Worm (Caenorhabditis elegans) whole organism, L1 larva: ENCODE measurements around the gene C31C9.9.

Experiments used
- C04F5.9 ChIP-seq: sonication (generic microtip); optimal IDR thresholded peaks from 2 replicates; lab custom pipeline; 2016; ENCODE audit warnings: missing genetic modification characterization, missing compliant biosample characterization
- C16A3.4 ChIP-seq: fragments of 150-350 bp; optimal IDR thresholded peaks from 2 replicates; lab custom pipeline; 2014; ENCODE audit warnings: missing biosample characterization, missing genetic modification characterization
- F16B12.6 ChIP-seq: fragments of 150-350 bp; optimal IDR thresholded peaks from 2 replicates; lab custom pipeline; 2014; ENCODE audit warnings: missing biosample characterization, missing genetic modification characterization
- aha-1 ChIP-seq: fragments of 150-350 bp; optimal IDR thresholded peaks from 2 replicates; lab custom pipeline; 2014; ENCODE audit warnings: missing biosample characterization, missing genetic modification characterization
- ama-1 ChIP-seq: fragments of 150-350 bp; optimal IDR thresholded peaks from 2 replicates; lab custom pipeline; 2014
- blmp-1 ChIP-seq: fragments of 150-350 bp; optimal IDR thresholded peaks from 2 replicates; lab custom pipeline; 2014; ENCODE audit warnings: missing biosample characterization, missing genetic modification characterization
- ceh-63 ChIP-seq: fragments of 200-800 bp; sonication (Bioruptor generic); optimal IDR thresholded peaks from 2 replicates; lab custom pipeline; 2018; ENCODE audit warnings: mild to moderate bottlenecking, missing genetic modification characterization, missing compliant biosample characterization
- ceh-8 ChIP-seq: fragments of 200-800 bp; sonication (Bioruptor generic); optimal IDR thresholded peaks from 2 replicates; lab custom pipeline; 2018; ENCODE audit warnings: mild to moderate bottlenecking, missing genetic modification characterization, moderate library complexity, missing compliant biosample characterization
- ceh-82 ChIP-seq, 3 experiments: fragments of 150-350 bp in 1 of 3; sonication (generic microtip) in 2 of 3; optimal IDR thresholded peaks; 2 replicates each; lab custom pipeline; 2014 to 2017; ENCODE audit warnings: missing biosample characterization in 3 of 3, missing genetic modification characterization in 3 of 3
- ceh-88 ChIP-seq: fragments of 200-800 bp; sonication (Bioruptor generic); IDR thresholded peaks from 2 replicates; pipeline ENCODE4 v1.3.6; 2022; ENCODE audit warnings: missing genetic modification characterization, missing compliant biosample characterization
- ceh-90 ChIP-seq: sonication (generic microtip); optimal IDR thresholded peaks from 2 replicates; lab custom pipeline; 2016; ENCODE audit warnings: missing genetic modification characterization, missing compliant biosample characterization
- dpl-1 ChIP-seq, 3 experiments: fragments of 150-350 bp in 2 of 3; sonication (generic microtip) in 1 of 3; optimal IDR thresholded peaks; 2 replicates each; lab custom pipeline; 2014 to 2017; ENCODE audit warnings: missing biosample characterization in 3 of 3, missing genetic modification characterization in 3 of 3, missing genetic modification reagents in 3 of 3
- efl-1 ChIP-seq, 4 experiments: fragments of 150-350 bp; optimal IDR thresholded peaks in 3 of 4; peaks in 1 of 4; 1 replicate in 1 of 4; 2 replicates in 3 of 4; lab custom pipeline; 2014; ENCODE audit warnings: missing biosample characterization in 2 of 4, missing genetic modification characterization in 2 of 4, missing genetic modification reagents in 2 of 4
- egl-27 ChIP-seq, 2 experiments: fragments of 150-350 bp in 1 of 2; sonication (generic microtip); optimal IDR thresholded peaks; 3 replicates each; lab custom pipeline; 2017 to 2018; ENCODE audit warnings: missing biosample characterization in 2 of 2, missing genetic modification characterization in 2 of 2, missing genetic modification reagents in 2 of 2
- ets-5 ChIP-seq: fragments of 200-800 bp; sonication (Bioruptor generic); IDR thresholded peaks from 2 replicates; pipeline ENCODE4 v1.3.6; 2022; ENCODE audit warnings: missing genetic modification characterization, missing compliant biosample characterization
- grh-1 ChIP-seq: fragments of 200-800 bp; sonication (Bioruptor generic); IDR thresholded peaks from 2 replicates; pipeline ENCODE4 v1.3.6; 2022; ENCODE audit warnings: missing genetic modification reagents, missing genetic modification characterization, missing compliant biosample characterization
- isw-1 ChIP-seq: fragments of 200-800 bp; sonication (Bioruptor generic); IDR thresholded peaks from 2 replicates; pipeline ENCODE4 v1.3.6; 2022; ENCODE audit warnings: missing genetic modification characterization, missing compliant biosample characterization
- lin-13 ChIP-seq: fragments of 150-350 bp; optimal IDR thresholded peaks from 2 replicates; lab custom pipeline; 2014; ENCODE audit warnings: missing biosample characterization, missing genetic modification reagents, missing genetic modification characterization
- lin-14 ChIP-seq: fragments of 200-800 bp; sonication (Bioruptor generic); optimal IDR thresholded peaks from 2 replicates; lab custom pipeline; 2018; ENCODE audit warnings: mild to moderate bottlenecking, missing genetic modification characterization, moderate library complexity, missing compliant biosample characterization
- lin-35 ChIP-seq, 2 experiments: fragments of 150-350 bp; optimal IDR thresholded peaks; 2 replicates each; lab custom pipeline; 2014; ENCODE audit warnings: missing biosample characterization in 2 of 2, missing genetic modification characterization in 2 of 2, missing genetic modification reagents in 2 of 2
- lin-39 ChIP-seq: fragments of 150-350 bp; optimal IDR thresholded peaks from 2 replicates; lab custom pipeline; 2014; ENCODE audit warnings: missing biosample characterization, missing genetic modification reagents, missing genetic modification characterization
- lir-3 ChIP-seq: sonication (generic microtip); optimal IDR thresholded peaks from 2 replicates; lab custom pipeline; 2016; ENCODE audit warnings: mild to moderate bottlenecking, missing genetic modification characterization, moderate library complexity, missing compliant biosample characterization; ENCODE audit not compliant: poor library complexity
- lsy-2 ChIP-seq, 2 experiments: fragments of 150-350 bp; optimal IDR thresholded peaks; 2 replicates each; lab custom pipeline; 2014; ENCODE audit warnings: missing biosample characterization in 2 of 2, missing genetic modification characterization in 2 of 2
- mdl-1 ChIP-seq, 2 experiments: fragments of 150-350 bp; optimal IDR thresholded peaks; 2 replicates each; lab custom pipeline; 2014 to 2017; ENCODE audit warnings: missing biosample characterization in 2 of 2, missing genetic modification characterization in 2 of 2, inconsistent platforms in 1 of 2
- mef-2 ChIP-seq: fragments of 150-350 bp; optimal IDR thresholded peaks from 2 replicates; lab custom pipeline; 2014; ENCODE audit warnings: missing biosample characterization, missing genetic modification characterization
- nhr-11 ChIP-seq: fragments of 150-350 bp; optimal IDR thresholded peaks from 2 replicates; lab custom pipeline; 2014; ENCODE audit warnings: missing biosample characterization, missing genetic modification characterization
- nhr-20 ChIP-seq: sonication (generic microtip); optimal IDR thresholded peaks from 2 replicates; lab custom pipeline; 2016; ENCODE audit warnings: mild to moderate bottlenecking, missing genetic modification characterization, missing compliant biosample characterization
- nhr-28 ChIP-seq: fragments of 150-350 bp; optimal IDR thresholded peaks from 2 replicates; lab custom pipeline; 2014; ENCODE audit warnings: missing biosample characterization, missing genetic modification characterization
- nhr-47 ChIP-seq: sonication (generic microtip); optimal IDR thresholded peaks from 2 replicates; lab custom pipeline; 2016; ENCODE audit warnings: mild to moderate bottlenecking, missing genetic modification characterization, moderate library complexity, missing compliant biosample characterization
- nhr-71 ChIP-seq: sonication (generic microtip); optimal IDR thresholded peaks from 2 replicates; lab custom pipeline; 2016; ENCODE audit warnings: mild to moderate bottlenecking, missing genetic modification characterization, moderate library complexity, missing compliant biosample characterization
- nhr-77 ChIP-seq: fragments of 150-350 bp; optimal IDR thresholded peaks from 2 replicates; lab custom pipeline; 2014; ENCODE audit warnings: missing biosample characterization, missing genetic modification characterization
- nhr-85 ChIP-seq: sonication (generic microtip); peaks from one replicate; lab custom pipeline; 2016; ENCODE audit warnings: missing genetic modification characterization, inconsistent platforms, missing compliant biosample characterization
- nhr-90 ChIP-seq: sonication (generic microtip); optimal IDR thresholded peaks from 2 replicates; lab custom pipeline; 2016; ENCODE audit warnings: mild to moderate bottlenecking, missing genetic modification characterization, missing compliant biosample characterization; ENCODE audit not compliant: poor library complexity
- pag-3 ChIP-seq: sonication (generic microtip); optimal IDR thresholded peaks from 2 replicates; lab custom pipeline; 2017; ENCODE audit warnings: missing genetic modification characterization, mild to moderate bottlenecking, missing compliant biosample characterization, antibody characterized with exemption, borderline replicate concordance; ENCODE audit not compliant: insufficient read depth
- pax-3 ChIP-seq: fragments of 200-800 bp; sonication (Bioruptor generic); optimal IDR thresholded peaks from 2 replicates; lab custom pipeline; 2018; ENCODE audit warnings: mild to moderate bottlenecking, missing genetic modification characterization, moderate library complexity, missing compliant biosample characterization
- skn-1 ChIP-seq: fragments of 150-350 bp; optimal IDR thresholded peaks from 2 replicates; lab custom pipeline; 2014; ENCODE audit warnings: missing biosample characterization, missing genetic modification characterization
- snpc-4 ChIP-seq: fragments of 150-350 bp; optimal IDR thresholded peaks from 2 replicates; lab custom pipeline; 2014; ENCODE audit warnings: missing biosample characterization, missing genetic modification characterization
- snu-23 ChIP-seq: sonication (generic microtip); optimal IDR thresholded peaks from 2 replicates; lab custom pipeline; 2016; ENCODE audit warnings: missing genetic modification characterization, missing compliant biosample characterization
- sptf-1 ChIP-seq: fragments of 150-350 bp; optimal IDR thresholded peaks from 2 replicates; lab custom pipeline; 2014; ENCODE audit warnings: missing biosample characterization, missing genetic modification characterization
- swsn-7 ChIP-seq: sonication (generic microtip); optimal IDR thresholded peaks from 2 replicates; lab custom pipeline; 2016; ENCODE audit warnings: missing genetic modification characterization, missing compliant biosample characterization
- tlp-1 ChIP-seq: fragments of 150-350 bp; optimal IDR thresholded peaks from 2 replicates; lab custom pipeline; 2014; ENCODE audit warnings: missing biosample characterization, missing genetic modification characterization
- unc-86 ChIP-seq: sonication (generic microtip); optimal IDR thresholded peaks from 2 replicates; lab custom pipeline; 2016; ENCODE audit warnings: missing genetic modification characterization, missing compliant biosample characterization
- unc-98 ChIP-seq: fragments of 200-800 bp; sonication (Bioruptor generic); IDR thresholded peaks from 2 replicates; pipeline ENCODE4 v1.3.6; 2022; ENCODE audit warnings: missing genetic modification characterization, missing compliant biosample characterization
- zag-1 ChIP-seq: fragments of 150-350 bp; optimal IDR thresholded peaks from 2 replicates; lab custom pipeline; 2014; ENCODE audit warnings: missing biosample characterization, missing genetic modification characterization

Gene C31C9.9

ce11 chrII:13638576-13638975 is 16.2 kb upstream of the C31C9.9 start (continued):
- TF ChIP-seq nhr-71 (peak; percentile 52), F16B12.6 (no peak), lin-35 (GFP tag; optimal IDR thresholded peaks at IDR 0.05; lab: Kevin White, UChicago) (peak in 1 of 2 experiments; percentile 62)

ce11 chrII:13640210-13640609 is 14.6 kb upstream of the C31C9.9 start:
- TF ChIP-seq lir-3 (tag; lab: Kevin White, UChicago) (no peak), C16A3.4 (tag; lab: Kevin White, UChicago) (no peak), C04F5.9 (tag; lab: Kevin White, UChicago) (no peak), ama-1 (lab: Kevin White, UChicago) (no peak), pag-3 (tag; lab: Kevin White, UChicago) (no peak), isw-1 (GFP tag; lab: Robert Waterston, UW) (no peak), zag-1 (tag; lab: Kevin White, UChicago) (no peak), mef-2 (no peak), lin-35 (GFP tag; optimal IDR thresholded peaks at IDR 0.05; lab: Kevin White, UChicago) (peak; percentile 9 to 40), ets-5 (GFP tag; lab: Robert Waterston, UW) (no peak), unc-86 (tag; lab: Kevin White, UChicago) (peak; percentile 8), sptf-1 (tag; lab: Kevin White, UChicago) (no peak), lin-14 (GFP tag; lab: Kevin White, UChicago) (peak; percentile 66), ceh-63 (no peak), blmp-1 (tag; lab: Kevin White, UChicago) (peak; percentile 39), nhr-20 (tag; lab: Kevin White, UChicago) (peak; percentile 38), nhr-11 (tag; lab: Kevin White, UChicago) (no peak), lsy-2 (tag; optimal IDR thresholded peaks at IDR 0.05; lab: Kevin White, UChicago) (peak in 1 of 2 experiments; percentile 34), snu-23 (GFP tag; lab: Kevin White, UChicago) (peak; percentile 21), grh-1 (GFP tag; lab: Robert Waterston, UW) (no peak), mdl-1 (tag; optimal IDR thresholded peaks at IDR 0.05; lab: Kevin White, UChicago) (no peak), egl-27 (tag; optimal IDR thresholded peaks at IDR 0.05; lab: Kevin White, UChicago) (no peak), ceh-82 (tag; optimal IDR thresholded peaks at IDR 0.05; lab: Kevin White, UChicago) (no peak), ceh-8 (GFP tag; lab: Kevin White, UChicago) (no peak), nhr-85 (tag; lab: Kevin White, UChicago) (peak; percentile 72), aha-1 (tag; lab: Kevin White, UChicago) (no peak), ceh-90 (no peak), pax-3 (tag; lab: Kevin White, UChicago) (no peak), tlp-1 (tag; lab: Kevin White, UChicago) (no peak), nhr-77 (no peak), lin-39 (tag; lab: Kevin White, UChicago) (no peak), efl-1 (optimal IDR thresholded peaks at IDR 0.05; lab: Kevin White, UChicago) (peak in 1 of 2 experiments; percentile 20), efl-1 (GFP tag; optimal IDR thresholded peaks at IDR 0.05 in 1 of 2; lab: Kevin White, UChicago) (peak in 1 of 2 experiments; percentile 58), skn-1 (tag; lab: Kevin White, UChicago) (no peak)

DNA sequence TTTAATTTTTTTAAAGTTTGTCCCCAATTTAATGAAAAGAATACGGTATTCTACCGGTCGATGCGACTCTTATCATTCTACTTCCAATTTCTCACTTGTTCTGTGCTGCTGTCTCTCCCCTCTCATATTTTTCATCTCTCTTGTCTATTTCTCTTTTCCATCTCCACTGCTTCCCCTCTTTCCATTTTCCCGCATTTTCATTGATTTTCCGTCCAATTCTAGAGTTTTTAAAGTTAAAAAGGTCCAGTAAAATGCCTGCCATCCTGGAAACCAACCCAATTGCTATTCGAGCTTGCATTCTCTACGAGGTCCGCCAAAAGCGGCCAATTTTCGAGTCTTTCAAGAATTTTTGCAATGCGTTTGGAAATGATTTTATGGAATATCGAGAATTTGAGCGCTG is 13.5 kb upstream of the C31C9.9 start, which contains the start of gene fbxa-167:
Gene fbxa-167, plus strand, starts transcription at position 179 of the 400 bp plus-strand sequence.
- TF ChIP-seq unc-98 (GFP tag; lab: Robert Waterston, UW) (no peak), snpc-4 (no peak), ceh-82 (tag; optimal IDR thresholded peaks at IDR 0.05; lab: Kevin White, UChicago) (no peak), grh-1 (GFP tag; lab: Robert Waterston, UW) (no peak), skn-1 (tag; lab: Kevin White, UChicago) (no peak), nhr-85 (tag; lab: Kevin White, UChicago) (peak; percentile 72), nhr-90 (tag; lab: Kevin White, UChicago) (no peak), lin-13 (GFP tag; lab: Kevin White, UChicago) (no peak), efl-1 (optimal IDR thresholded peaks at IDR 0.05; lab: Kevin White, UChicago) (peak in 1 of 2 experiments; percentile 16), efl-1 (GFP tag; optimal IDR thresholded peaks at IDR 0.05 in 1 of 2; lab: Kevin White, UChicago) (no peak), nhr-47 (tag; lab: Kevin White, UChicago) (no peak), swsn-7 (tag; lab: Kevin White, UChicago) (no peak), ceh-88 (GFP tag; lab: Robert Waterston, UW) (no peak), nhr-28 (tag; lab: Kevin White, UChicago) (no peak), dpl-1 (GFP tag; optimal IDR thresholded peaks at IDR 0.05; lab: Kevin White, UChicago) (peak in 1 of 3 experiments; percentile 4), zag-1 (tag; lab: Kevin White, UChicago) (no peak), lsy-2 (tag; optimal IDR thresholded peaks at IDR 0.05; lab: Kevin White, UChicago) (peak in 1 of 2 experiments; percentile 40)
- TF ChIP-seq, all 84 proteins: peak for 4
